Fruit fly (Drosophila melanogaster) whole organism, embryonic: Measurements from ENCODE around the gene CG14234.

Experiments
- Bdp1 ChIP-seq: fragments of 200-800 bp; sonication (Bioruptor generic); optimal IDR thresholded peaks from 3 replicates; lab custom pipeline; 2016; ENCODE audit warnings: missing biosample characterization, missing genetic modification characterization
- Blimp-1 ChIP-seq: fragments of 200-800 bp; sonication (Bioruptor generic); optimal IDR thresholded peaks from 3 replicates; lab custom pipeline; 2018; ENCODE audit warnings: missing biosample characterization, missing genetic modification characterization, mild to moderate bottlenecking, moderate library complexity, missing genetic modification reagents
- CG11085 ChIP-seq: fragments of 200-800 bp; sonication (Bioruptor generic); IDR thresholded peaks from 2 replicates; pipeline ENCODE4 v1.3.6; 2022; ENCODE audit warnings: missing biosample characterization, missing genetic modification characterization
- CG11456 ChIP-seq: fragments of 200-800 bp; sonication (Bioruptor generic); IDR thresholded peaks from 3 replicates; pipeline ENCODE4 v1.3.6; 2022; ENCODE audit warnings: missing biosample characterization, missing genetic modification characterization
- CG11723 ChIP-seq: fragments of 200-800 bp; sonication (Bioruptor generic); optimal IDR thresholded peaks from 2 replicates; lab custom pipeline; 2017; ENCODE audit warnings: missing biosample characterization, mild to moderate bottlenecking, missing genetic modification characterization
- CG12659 ChIP-seq: fragments of 200-800 bp; sonication (Bioruptor generic); optimal IDR thresholded peaks from 3 replicates; lab custom pipeline; 2017; ENCODE audit warnings: mild to moderate bottlenecking, missing biosample characterization, missing genetic modification reagents, missing genetic modification characterization
- CG13123 ChIP-seq: fragments of 200-800 bp; sonication (Bioruptor generic); optimal IDR thresholded peaks from 2 replicates; lab custom pipeline; 2016; ENCODE audit warnings: missing biosample characterization, missing genetic modification characterization
- CG13894 ChIP-seq: fragments of 200-800 bp; sonication (Bioruptor generic); optimal IDR thresholded peaks from 3 replicates; lab custom pipeline; 2018; ENCODE audit warnings: missing biosample characterization, mild to moderate bottlenecking, missing genetic modification characterization, moderate library complexity
- CG14667 ChIP-seq: fragments of 200-800 bp; sonication (Bioruptor generic); IDR thresholded peaks from 2 replicates; pipeline ENCODE4 v1.3.6; 2022; ENCODE audit warnings: missing biosample characterization, missing genetic modification characterization
- CG17186 ChIP-seq: fragments of 200-800 bp; sonication (Bioruptor generic); optimal IDR thresholded peaks from 3 replicates; lab custom pipeline; 2017; ENCODE audit warnings: missing biosample characterization, missing genetic modification reagents, missing genetic modification characterization
- CG3065 ChIP-seq: fragments of 200-800 bp; sonication (Bioruptor generic); optimal IDR thresholded peaks from 2 replicates; lab custom pipeline; 2016; ENCODE audit warnings: missing biosample characterization, missing genetic modification characterization
- CG32772 ChIP-seq: fragments of 200-800 bp; sonication (Bioruptor generic); IDR thresholded peaks from 2 replicates; pipeline ENCODE4 v1.3.6; 2022; ENCODE audit warnings: missing biosample characterization, missing genetic modification characterization
- CG42726 ChIP-seq: fragments of 200-800 bp; sonication (Bioruptor generic); IDR thresholded peaks from 2 replicates; pipeline ENCODE4 v1.3.6; 2022; ENCODE audit warnings: missing biosample characterization, missing genetic modification characterization; ENCODE audit not compliant: partially characterized antibody
- CG4360 ChIP-seq: fragments of 200-800 bp; sonication (Bioruptor generic); IDR thresholded peaks from 2 replicates; pipeline ENCODE4 v1.3.6; 2022; ENCODE audit warnings: missing biosample characterization, missing genetic modification characterization
- CG4820 ChIP-seq: fragments of 200-800 bp; sonication (Bioruptor generic); optimal IDR thresholded peaks from 3 replicates; lab custom pipeline; 2016; ENCODE audit warnings: missing biosample characterization, missing genetic modification characterization
- CG5180 ChIP-seq: fragments of 200-800 bp; sonication (Bioruptor generic); optimal IDR thresholded peaks from 3 replicates; lab custom pipeline; 2017; ENCODE audit warnings: missing biosample characterization, missing genetic modification characterization, mild to moderate bottlenecking, moderate library complexity, missing genetic modification reagents
- CG7372 ChIP-seq: fragments of 200-800 bp; sonication (Bioruptor generic); IDR thresholded peaks from 2 replicates; pipeline ENCODE4 v1.3.6; 2022; ENCODE audit warnings: missing biosample characterization, missing genetic modification characterization
- CG7839 ChIP-seq: fragments of 200-800 bp; sonication (Bioruptor generic); optimal IDR thresholded peaks from 3 replicates; lab custom pipeline; 2018; ENCODE audit warnings: missing biosample characterization, mild to moderate bottlenecking, missing genetic modification characterization, moderate library complexity
- CG8388 ChIP-seq: fragments of 200-800 bp; sonication (Bioruptor generic); optimal IDR thresholded peaks from 2 replicates; lab custom pipeline; 2019; ENCODE audit warnings: missing biosample characterization, mild to moderate bottlenecking, missing genetic modification characterization, moderate library complexity
- CG8924 ChIP-seq: fragments of 200-800 bp; optimal IDR thresholded peaks from 3 replicates; lab custom pipeline; 2019; ENCODE audit warnings: missing biosample characterization, mild to moderate bottlenecking, missing genetic modification characterization, moderate library complexity
- CG9437 ChIP-seq: fragments of 200-800 bp; sonication (Bioruptor generic); optimal IDR thresholded peaks from 2 replicates; lab custom pipeline; 2018; ENCODE audit warnings: missing biosample characterization, mild to moderate bottlenecking, missing genetic modification characterization
- Dll ChIP-seq: fragments of 200-800 bp; sonication (Bioruptor generic); IDR thresholded peaks from 4 replicates; pipeline ENCODE4 v1.3.6; 2022; ENCODE audit warnings: missing biosample characterization, missing genetic modification characterization; ENCODE audit not compliant: partially characterized antibody
- E2f2 ChIP-seq: fragments of 200-800 bp; sonication (Bioruptor generic); IDR thresholded peaks from 2 replicates; pipeline ENCODE4 v1.3.6; 2022; ENCODE audit warnings: missing biosample characterization, missing genetic modification characterization
- Ets65A ChIP-seq: fragments of 200-800 bp; sonication (Bioruptor generic); peaks from one replicate; lab custom pipeline; 2016; ENCODE audit warnings: missing biosample characterization, missing genetic modification characterization
- Fer2 ChIP-seq: fragments of 200-800 bp; sonication (Bioruptor generic); optimal IDR thresholded peaks from 2 replicates; lab custom pipeline; 2018; ENCODE audit warnings: missing biosample characterization, mild to moderate bottlenecking, missing genetic modification characterization, moderate library complexity
- Fer3 ChIP-seq: fragments of 200-800 bp; sonication (Bioruptor generic); optimal IDR thresholded peaks from 2 replicates; lab custom pipeline; 2018; ENCODE audit warnings: missing biosample characterization, mild to moderate bottlenecking, missing genetic modification characterization, moderate library complexity
- GATAe ChIP-seq: fragments of 200-800 bp; sonication (Bioruptor generic); conservative IDR thresholded peaks from 2 replicates; pipeline ENCODE4 v1.3.6; 2022; ENCODE audit warnings: missing biosample characterization, missing genetic modification characterization
- H2.0 ChIP-seq: fragments of 200-800 bp; sonication (Bioruptor generic); IDR thresholded peaks from 2 replicates; pipeline ENCODE4 v1.3.6; 2022; ENCODE audit warnings: missing biosample characterization, missing genetic modification characterization
- Nf-YC ChIP-seq: fragments of 200-800 bp; optimal IDR thresholded peaks from 3 replicates; lab custom pipeline; 2019; ENCODE audit warnings: missing biosample characterization, mild to moderate bottlenecking, missing genetic modification characterization, moderate library complexity
- Ptx1 ChIP-seq: fragments of 200-800 bp; sonication (Bioruptor generic); IDR thresholded peaks from 2 replicates; pipeline ENCODE4 v1.3.6; 2022; ENCODE audit warnings: missing biosample characterization, missing genetic modification characterization
- Side ChIP-seq: fragments of 200-800 bp; sonication (Bioruptor generic); optimal IDR thresholded peaks from 2 replicates; lab custom pipeline; 2016; ENCODE audit warnings: missing biosample characterization, missing genetic modification characterization
- Spps ChIP-seq: fragments of 200-800 bp; sonication (Bioruptor generic); optimal IDR thresholded peaks from 2 replicates; lab custom pipeline; 2018; ENCODE audit warnings: missing biosample characterization, mild to moderate bottlenecking, missing genetic modification characterization
- ash1 ChIP-seq: fragments of 200-800 bp; sonication (Bioruptor generic); optimal IDR thresholded peaks from 2 replicates; lab custom pipeline; 2018; ENCODE audit warnings: missing biosample characterization, mild to moderate bottlenecking, missing genetic modification characterization
- az2 ChIP-seq: fragments of 200-800 bp; sonication (Bioruptor generic); optimal IDR thresholded peaks from 3 replicates; lab custom pipeline; 2016; ENCODE audit warnings: missing biosample characterization, missing genetic modification characterization
- cato ChIP-seq: fragments of 200-800 bp; sonication (Bioruptor generic); optimal IDR thresholded peaks from 2 replicates; lab custom pipeline; 2016; ENCODE audit warnings: missing biosample characterization, missing genetic modification characterization, borderline replicate concordance
- danr ChIP-seq: fragments of 200-800 bp; sonication (Bioruptor generic); IDR thresholded peaks from 2 replicates; pipeline ENCODE4 v1.3.6; 2022; ENCODE audit warnings: missing biosample characterization, missing genetic modification characterization
- fru ChIP-seq: fragments of >200 bp; optimal IDR thresholded peaks from 2 replicates; lab custom pipeline; 2017
- ftz-f1 ChIP-seq: fragments of 200-800 bp; sonication (Bioruptor generic); optimal IDR thresholded peaks from 2 replicates; lab custom pipeline; 2016; ENCODE audit warnings: missing biosample characterization, missing genetic modification characterization
- fu2 ChIP-seq: fragments of 200-800 bp; sonication (Bioruptor generic); optimal IDR thresholded peaks from 2 replicates; lab custom pipeline; 2016; ENCODE audit warnings: missing biosample characterization, missing genetic modification characterization
- jing ChIP-seq: fragments of 200-800 bp; sonication (Bioruptor generic); optimal IDR thresholded peaks from 2 replicates; lab custom pipeline; 2018; ENCODE audit warnings: missing biosample characterization, mild to moderate bottlenecking, missing genetic modification characterization
- kni ChIP-seq: fragments of 200-800 bp; sonication (Bioruptor generic); optimal IDR thresholded peaks from 3 replicates; lab custom pipeline; 2017; ENCODE audit warnings: mild to moderate bottlenecking, missing biosample characterization, missing genetic modification reagents, missing genetic modification characterization
- lbe ChIP-seq: fragments of 200-800 bp; sonication (Bioruptor generic); optimal IDR thresholded peaks from 2 replicates; lab custom pipeline; 2016; ENCODE audit warnings: missing biosample characterization, mild to moderate bottlenecking, missing genetic modification characterization
- nerfin-1 ChIP-seq: fragments of 200-800 bp; sonication (Bioruptor generic); optimal IDR thresholded peaks from 3 replicates; lab custom pipeline; 2019; ENCODE audit warnings: missing biosample characterization, mild to moderate bottlenecking, missing genetic modification characterization, moderate library complexity
- nerfin-2 ChIP-seq: fragments of 200-800 bp; sonication (Bioruptor generic); IDR thresholded peaks from 2 replicates; pipeline ENCODE4 v1.3.6; 2022; ENCODE audit warnings: missing biosample characterization, missing genetic modification characterization; ENCODE audit not compliant: partially characterized antibody
- pho ChIP-seq: fragments of 200-800 bp; sonication (Bioruptor generic); optimal IDR thresholded peaks from 2 replicates; lab custom pipeline; 2016; ENCODE audit warnings: missing biosample characterization, missing genetic modification characterization
- psq ChIP-seq: fragments of 200-800 bp; sonication (Bioruptor generic); optimal IDR thresholded peaks from 2 replicates; lab custom pipeline; 2017; ENCODE audit warnings: missing biosample characterization, missing genetic modification characterization
- rib ChIP-seq: fragments of 200-800 bp; sonication (Bioruptor generic); IDR thresholded peaks from 2 replicates; pipeline ENCODE4 v1.3.6; 2022; ENCODE audit warnings: missing biosample characterization, missing genetic modification characterization
- sima ChIP-seq: fragments of 200-800 bp; sonication (Bioruptor generic); optimal IDR thresholded peaks from 2 replicates; lab custom pipeline; 2016; ENCODE audit warnings: missing biosample characterization, missing genetic modification characterization
- ssp ChIP-seq: fragments of 200-800 bp; sonication (Bioruptor generic); IDR thresholded peaks from 2 replicates; pipeline ENCODE4 v1.3.6; 2022; ENCODE audit warnings: missing biosample characterization, missing genetic modification characterization
- toy ChIP-seq: fragments of 200-800 bp; sonication (Bioruptor generic); IDR thresholded peaks from 2 replicates; pipeline ENCODE4 v1.3.6; 2022; ENCODE audit warnings: missing biosample characterization, missing genetic modification characterization
- z ChIP-seq: fragments of 200-800 bp; sonication (Bioruptor generic); IDR thresholded peaks from 3 replicates; pipeline ENCODE4 v1.3.6; 2022; ENCODE audit warnings: missing biosample characterization, missing genetic modification characterization

CG14234 gene

DNA sequence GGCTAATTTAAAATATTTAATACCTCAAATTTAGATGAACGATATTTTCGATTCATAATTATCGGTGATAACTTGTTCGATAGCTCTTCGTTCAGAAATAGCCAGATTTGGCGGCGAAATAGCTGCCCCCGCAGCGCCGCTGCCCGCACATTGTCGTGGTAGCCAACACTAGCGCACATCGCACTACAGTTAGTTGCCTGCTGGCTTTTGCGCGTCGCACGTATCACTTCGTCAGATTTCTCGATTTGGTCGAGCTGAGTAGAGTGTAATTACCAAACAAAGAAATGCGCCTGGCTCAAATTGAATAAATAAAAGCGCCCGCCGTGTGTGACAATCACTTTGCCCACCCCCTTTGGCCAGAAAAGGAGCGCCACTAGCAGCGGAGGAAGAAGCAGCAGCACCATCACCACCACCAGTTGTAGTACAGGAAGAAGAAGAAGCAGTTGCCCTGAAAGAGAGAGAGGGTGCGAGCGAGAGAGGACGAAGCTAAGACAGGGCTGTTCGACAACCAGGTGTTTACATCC, 15.3 kb downstream of the CG14234 start, which contains the start of gene Abcd3 (continued):
- TF ChIP-seq jing (GFP tag; lab: Kevin White, UChicago) (no peak), rib (GFP tag; lab: Robert Waterston, UW) (peak; percentile 25; the same call in 1 of the 2 replicates), CG4360 (GFP tag; lab: Robert Waterston, UW) (no peak), Ets65A (GFP tag; lab: Kevin White, UChicago) (peak; percentile 51), Fer3 (tag; lab: Kevin White, UChicago) (no peak), fu2 (no peak), CG42726 (GFP tag; lab: Robert Waterston, UW) (peak; percentile 67; the same call in 1 of the 2 replicates), fru (no peak), az2 (GFP tag; lab: Kevin White, UChicago) (no peak), Spps (tag; lab: Kevin White, UChicago) (no peak), ftz-f1 (GFP tag; lab: Kevin White, UChicago) (peak; percentile 70), ash1 (GFP tag; lab: Kevin White, UChicago) (no peak), CG7839 (tag; lab: Kevin White, UChicago) (peak; percentile 25), pho (GFP tag; lab: Kevin White, UChicago) (no peak), CG12659 (GFP tag; lab: Kevin White, UChicago) (peak; percentile 64), CG3065 (GFP tag; lab: Kevin White, UChicago) (no peak), cato (GFP tag; lab: Kevin White, UChicago) (no peak), CG17186 (GFP tag; lab: Kevin White, UChicago) (peak; percentile 40), CG8388 (GFP tag; lab: Kevin White, UChicago) (no peak), CG32772 (GFP tag; lab: Robert Waterston, UW) (no peak), H2.0 (GFP tag; lab: Robert Waterston, UW) (no peak), nerfin-1 (tag; lab: Kevin White, UChicago) (peak; percentile 68), kni (peak; percentile 65), Fer2 (tag; lab: Kevin White, UChicago) (no peak), toy (no peak), Dll (GFP tag; lab: Robert Waterston, UW) (peak; percentile 76), Bdp1 (GFP tag; lab: Kevin White, UChicago) (no peak), Nf-YC (peak; percentile 65), CG13894 (peak; percentile 57), lbe (no peak), CG5180 (GFP tag; lab: Kevin White, UChicago) (peak; percentile 44), danr (GFP tag; lab: Robert Waterston, UW) (no peak), Blimp-1 (no peak), E2f2 (peak; percentile 67), CG11085 (GFP tag; lab: Robert Waterston, UW) (no peak), CG7372 (GFP tag; lab: Robert Waterston, UW) (no peak), CG9437 (GFP tag; lab: Kevin White, UChicago) (no peak), GATAe (no peak; the same call in 1 of the 2 replicates), sima (GFP tag; lab: Kevin White, UChicago) (no peak), ssp (no peak), CG4820 (GFP tag; lab: Kevin White, UChicago) (no peak), nerfin-2 (GFP tag; lab: Robert Waterston, UW) (peak; percentile 71), z (GFP tag; lab: Robert Waterston, UW) (0 out of 3 replicates have a peak, but pooled peaks have one; percentile 40), CG13123 (no peak), Ptx1 (no peak), CG11456 (GFP tag; lab: Robert Waterston, UW) (0 out of 3 replicates have a peak, but pooled peaks have one; percentile 49), CG8924 (tag; lab: Kevin White, UChicago) (peak; percentile 69), CG11723 (peak; percentile 28), Side (GFP tag; lab: Kevin White, UChicago) (peak; percentile 34), psq (GFP tag; lab: Kevin White, UChicago) (no peak), CG14667 (no peak)
